Worm (Caenorhabditis elegans) whole organism, L3 larva: ENCODE data around the gene cgt-1.

Source experiments
- R02D3.7 ChIP-seq: fragments of 150-350 bp; optimal IDR thresholded peaks from 2 replicates; lab custom pipeline; 2014; ENCODE audit warnings: missing biosample characterization, missing genetic modification characterization
- ZK546.5 ChIP-seq: sonication (generic microtip); optimal IDR thresholded peaks from 2 replicates; lab custom pipeline; 2017; ENCODE audit warnings: missing biosample characterization, missing genetic modification characterization
- aly-2 ChIP-seq: fragments of 150-350 bp; optimal IDR thresholded peaks from 2 replicates; lab custom pipeline; 2014; ENCODE audit warnings: missing biosample characterization, missing genetic modification characterization
- ama-1 ChIP-seq: fragments of 150-350 bp; optimal IDR thresholded peaks from 2 replicates; lab custom pipeline; 2018
- ceh-16 ChIP-seq: sonication (generic microtip); optimal IDR thresholded peaks from 2 replicates; lab custom pipeline; 2017; ENCODE audit warnings: missing biosample characterization, missing genetic modification characterization
- ceh-28 ChIP-seq: fragments of 150-350 bp; optimal IDR thresholded peaks from 2 replicates; lab custom pipeline; 2014; ENCODE audit warnings: missing biosample characterization, missing genetic modification reagents, missing genetic modification characterization
- ceh-82 ChIP-seq: fragments of 150-350 bp; optimal IDR thresholded peaks from 2 replicates; lab custom pipeline; 2014; ENCODE audit warnings: missing biosample characterization, missing genetic modification characterization
- ceh-9 ChIP-seq: sonication (generic microtip); optimal IDR thresholded peaks from 2 replicates; lab custom pipeline; 2018; ENCODE audit warnings: missing biosample characterization, missing genetic modification characterization
- egl-27 ChIP-seq: sonication (generic microtip); optimal IDR thresholded peaks from 4 replicates; lab custom pipeline; 2017; ENCODE audit warnings: missing biosample characterization, missing genetic modification reagents, missing genetic modification characterization
- eor-1 ChIP-seq, 2 experiments: fragments of 150-350 bp; optimal IDR thresholded peaks; 2 replicates each; lab custom pipeline; 2014 to 2018; ENCODE audit warnings: missing biosample characterization in 2 of 2, missing genetic modification characterization in 2 of 2
- fkh-10 ChIP-seq: sonication (generic microtip); optimal IDR thresholded peaks from 2 replicates; lab custom pipeline; 2017; ENCODE audit warnings: missing biosample characterization, missing genetic modification reagents, missing genetic modification characterization
- fkh-2 ChIP-seq: fragments of 150-350 bp; optimal IDR thresholded peaks from 2 replicates; lab custom pipeline; 2014; ENCODE audit warnings: missing biosample characterization, missing genetic modification reagents, missing genetic modification characterization
- fos-1 ChIP-seq: fragments of 150-350 bp; optimal IDR thresholded peaks from 2 replicates; lab custom pipeline; 2014; ENCODE audit warnings: missing biosample characterization, missing genetic modification characterization
- hmg-11 ChIP-seq: sonication (generic microtip); optimal IDR thresholded peaks from 2 replicates; lab custom pipeline; 2016; ENCODE audit warnings: missing genetic modification characterization, missing compliant biosample characterization
- jun-1 ChIP-seq: fragments of 150-350 bp; optimal IDR thresholded peaks from 2 replicates; lab custom pipeline; 2014; ENCODE audit warnings: missing biosample characterization, missing genetic modification reagents, missing genetic modification characterization
- lin-15B ChIP-seq: fragments of 150-350 bp; optimal IDR thresholded peaks from 2 replicates; lab custom pipeline; 2014; ENCODE audit warnings: missing biosample characterization, missing genetic modification characterization
- mml-1 ChIP-seq: fragments of 150-350 bp; sonication (generic microtip); optimal IDR thresholded peaks from 3 replicates; lab custom pipeline; 2014; ENCODE audit warnings: missing biosample characterization, missing genetic modification characterization
- nfya-1 ChIP-seq: sonication (generic microtip); optimal IDR thresholded peaks from 2 replicates; lab custom pipeline; 2017; ENCODE audit warnings: missing genetic modification characterization, mild to moderate bottlenecking, missing compliant biosample characterization, antibody characterized with exemption, moderate library complexity; ENCODE audit not compliant: insufficient read depth
- nhr-12 ChIP-seq: fragments of 150-350 bp; optimal IDR thresholded peaks from 2 replicates; lab custom pipeline; 2014; ENCODE audit warnings: missing biosample characterization, missing genetic modification characterization
- nhr-23 ChIP-seq: fragments of 150-350 bp; optimal IDR thresholded peaks from 2 replicates; lab custom pipeline; 2014; ENCODE audit warnings: missing biosample characterization, missing genetic modification reagents, missing genetic modification characterization
- nhr-237 ChIP-seq: fragments of 150-350 bp; optimal IDR thresholded peaks from 2 replicates; lab custom pipeline; 2014; ENCODE audit warnings: missing biosample characterization, missing genetic modification characterization
- nhr-43 ChIP-seq: sonication (generic microtip); optimal IDR thresholded peaks from 2 replicates; lab custom pipeline; 2016; ENCODE audit warnings: mild to moderate bottlenecking, missing genetic modification characterization, missing compliant biosample characterization; ENCODE audit not compliant: poor library complexity, severe bottlenecking
- nhr-67 ChIP-seq: fragments of 150-350 bp; optimal IDR thresholded peaks from 2 replicates; lab custom pipeline; 2014; ENCODE audit warnings: missing biosample characterization, missing genetic modification characterization
- nhr-77 ChIP-seq: fragments of 150-350 bp; optimal IDR thresholded peaks from 2 replicates; lab custom pipeline; 2014; ENCODE audit warnings: missing biosample characterization, missing genetic modification characterization
- pqm-1 ChIP-seq: fragments of 150-350 bp; optimal IDR thresholded peaks from 2 replicates; lab custom pipeline; 2017; ENCODE audit warnings: missing biosample characterization, missing genetic modification characterization, inconsistent platforms
- sea-2 ChIP-seq: fragments of 150-350 bp; sonication (generic microtip); optimal IDR thresholded peaks from 4 replicates; lab custom pipeline; 2014; ENCODE audit warnings: missing biosample characterization, missing genetic modification reagents, missing genetic modification characterization
- skn-1 ChIP-seq: fragments of 150-350 bp; optimal IDR thresholded peaks from 2 replicates; lab custom pipeline; 2014; ENCODE audit warnings: missing biosample characterization, missing genetic modification characterization
- snpc-4 ChIP-seq: fragments of 150-350 bp; optimal IDR thresholded peaks from 2 replicates; lab custom pipeline; 2014; ENCODE audit warnings: missing biosample characterization, missing genetic modification characterization
- unc-39 ChIP-seq: sonication (generic microtip); optimal IDR thresholded peaks from 4 replicates; lab custom pipeline; 2017; ENCODE audit warnings: missing biosample characterization, missing genetic modification characterization
- unc-62 ChIP-seq: fragments of 150-350 bp; sonication (generic microtip); optimal IDR thresholded peaks from 4 replicates; lab custom pipeline; 2014; ENCODE audit warnings: missing biosample characterization, missing genetic modification reagents, missing genetic modification characterization

The cgt-1 gene

ce11 chrV:15872273-15872672 lies 16.4 kb downstream of the cgt-1 start, which contains the start of gene str-56:
str-56 (plus strand) TSS chrV:15872573.
- no peak for TF ChIP-seq pqm-1 (tag; lab: Kevin White, UChicago)

- TF ChIP-seq aly-2 (tag; lab: Kevin White, UChicago) (no peak), fos-1 (no peak), hmg-11 (tag; lab: Kevin White, UChicago) (no peak), unc-62 (GFP tag; lab: Kevin White, UChicago) (no peak), ceh-9 (tag; lab: Kevin White, UChicago) (no peak), fkh-2 (tag; lab: Kevin White, UChicago) (no peak), ama-1 (no peak), R02D3.7 (no peak), ceh-82 (tag; lab: Kevin White, UChicago) (no peak), ceh-28 (no peak), nhr-23 (tag; lab: Kevin White, UChicago) (no peak), nhr-43 (no peak), nhr-237 (tag; lab: Kevin White, UChicago) (no peak), lin-15B (tag; lab: Kevin White, UChicago) (no peak), eor-1 (tag; optimal IDR thresholded peaks at IDR 0.05; lab: Kevin White, UChicago) (no peak), mml-1 (tag; lab: Kevin White, UChicago) (no peak), sea-2 (GFP tag; lab: Kevin White, UChicago) (no peak), jun-1 (tag; lab: Kevin White, UChicago) (no peak)
Measured at ce11 chrV:15870356-15870755, 18.3 kb downstream of the cgt-1 start, which contains the start of gene str-57. str-57 (plus strand) TSS chrV:15870656.

- TF ChIP-seq ceh-16 (tag; lab: Kevin White, UChicago) = no peak
- TF ChIP-seq unc-39 (tag; lab: Kevin White, UChicago) = no peak
- no peak for TF ChIP-seq fkh-10 (GFP tag; lab: Kevin White, UChicago)
- TF ChIP-seq ceh-28 = no peak
- no peak for TF ChIP-seq nhr-77 (tag; lab: Kevin White, UChicago)
Measured at ce11 chrV:15867373-15867772, 21.3 kb downstream of the cgt-1 start, which contains the start of gene fbxa-197. fbxa-197 (plus strand) TSS chrV:15867673.

ce11 chrV:15865839-15866238 lies 22.8 kb downstream of the cgt-1 start, which contains the start of gene srh-293:
srh-293 (plus strand) TSS chrV:15866139.
- TF ChIP-seq aly-2 (tag; lab: Kevin White, UChicago) (no peak), hmg-11 (tag; lab: Kevin White, UChicago) (no peak), nhr-12 (tag; lab: Kevin White, UChicago) (no peak), ceh-28 (no peak), ceh-16 (tag; lab: Kevin White, UChicago) (no peak), ceh-82 (tag; lab: Kevin White, UChicago) (no peak), sea-2 (GFP tag; lab: Kevin White, UChicago) (no peak)
- TF ChIP-seq, all 47 proteins: peak for 0

- TF ChIP-seq unc-39 (tag; lab: Kevin White, UChicago) (no peak), snpc-4 (tag; lab: Kevin White, UChicago) (no peak)
- TF ChIP-seq, all 47 proteins: peak for 0
Measured at ce11 chrV:15863042-15863441, 25.6 kb downstream of the cgt-1 start, which contains the start of gene srh-299. srh-299 (plus strand) TSS chrV:15863342.

- TF ChIP-seq skn-1 (tag; lab: Kevin White, UChicago) = no peak
- no peak for TF ChIP-seq R02D3.7
- TF ChIP-seq pqm-1 (tag; lab: Kevin White, UChicago) = no peak
- TF ChIP-seq nfya-1 (tag; lab: Kevin White, UChicago) = no peak
- no peak for TF ChIP-seq hmg-11 (tag; lab: Kevin White, UChicago)
- TF ChIP-seq egl-27 (tag; lab: Kevin White, UChicago) = no peak
- no peak for TF ChIP-seq ZK546.5
- no peak for TF ChIP-seq sea-2 (GFP tag; lab: Kevin White, UChicago)
- TF ChIP-seq, all 47 proteins: peak for 0
Measured at ce11 chrV:15862599-15862998, 26.1 kb downstream of the cgt-1 start, which contains the start of gene srz-12. srz-12 (minus strand) TSS chrV:15862699.

- TF ChIP-seq nhr-67 (tag; lab: Kevin White, UChicago) = no peak
Measured at ce11 chrV:15858292-15858691, 30.4 kb downstream of the cgt-1 start, which contains the start of gene srh-148. srh-148 (minus strand) TSS chrV:15858392.
